Worm (Caenorhabditis elegans): ENCODE measurements around the gene K08F8.7.

DNA sequence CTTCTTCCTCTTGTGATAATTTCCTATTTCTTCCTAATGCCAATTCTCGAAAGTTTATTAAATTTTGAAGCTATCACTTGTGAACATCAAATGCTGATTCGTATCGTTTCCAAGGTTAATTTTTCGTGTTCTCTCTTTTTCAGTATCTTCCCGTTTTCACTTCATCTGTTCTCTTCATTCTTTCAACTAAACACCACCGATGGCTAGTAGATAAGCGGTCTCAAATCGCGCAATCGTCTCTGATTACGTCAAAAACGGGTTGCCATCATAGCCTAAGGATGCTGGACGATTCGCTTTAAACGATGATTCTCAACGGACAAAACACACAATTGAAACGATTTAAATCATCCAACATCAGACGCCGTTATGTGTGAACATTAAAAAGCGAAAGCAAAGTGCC, 37.6 kb downstream of the K08F8.7 start:
- TF ChIP-seq ref-1 (GFP tag; conservative IDR thresholded peaks at IDR 0.05) (no peak), med-1 (GFP tag; optimal IDR thresholded peaks at IDR 0.05; ENCODE audit: insufficient read depth) (no peak), T22C8.4 (GFP tag; IDR thresholded peaks at IDR 0.05) (no peak), flt-1 (GFP tag; IDR thresholded peaks at IDR 0.05) (no peak), ztf-23 (GFP tag; IDR thresholded peaks at IDR 0.05) (no peak), ztf-29 (GFP tag; IDR thresholded peaks at IDR 0.05) (no peak), klf-2 (GFP tag; conservative IDR thresholded peaks at IDR 0.05) (no peak), cog-1 (tag; optimal IDR thresholded peaks at IDR 0.05) (no peak), tab-1 (GFP tag; IDR thresholded peaks at IDR 0.05) (no peak)
